Fruit fly (Drosophila melanogaster) whole organism, embryonic: ENCODE results near the gene Dop1R2.

Source experiments
- Atf6 ChIP-seq: fragments of 200-800 bp; sonication (Bioruptor generic); IDR thresholded peaks from 2 replicates; pipeline ENCODE4 v1.3.6; 2022; ENCODE audit warnings: missing biosample characterization, missing genetic modification characterization
- CG11247 ChIP-seq: fragments of 200-800 bp; sonication (Bioruptor generic); IDR thresholded peaks from 2 replicates; pipeline ENCODE4 v1.3.6; 2022; ENCODE audit warnings: missing biosample characterization, missing genetic modification characterization
- CG11696 ChIP-seq: fragments of 200-800 bp; sonication (Bioruptor generic); IDR thresholded peaks from 2 replicates; pipeline ENCODE4 v1.3.6; 2022; ENCODE audit warnings: missing biosample characterization, missing genetic modification characterization
- CG14710 ChIP-seq: fragments of 200-800 bp; sonication (Bioruptor generic); optimal IDR thresholded peaks from 3 replicates; lab custom pipeline; 2019; ENCODE audit warnings: missing biosample characterization, mild to moderate bottlenecking, missing genetic modification characterization, moderate library complexity
- CG15269 ChIP-seq: fragments of 200-800 bp; sonication (Bioruptor generic); optimal IDR thresholded peaks from 2 replicates; lab custom pipeline; 2018; ENCODE audit warnings: missing biosample characterization, mild to moderate bottlenecking, missing genetic modification characterization, moderate library complexity
- CG18599 ChIP-seq: fragments of 200-800 bp; sonication (Bioruptor generic); optimal IDR thresholded peaks from 3 replicates; lab custom pipeline; 2017; ENCODE audit warnings: missing biosample characterization, missing genetic modification characterization, mild to moderate bottlenecking, moderate library complexity, missing genetic modification reagents
- CG18619 ChIP-seq: fragments of 200-800 bp; sonication (Bioruptor generic); optimal IDR thresholded peaks from 3 replicates; lab custom pipeline; 2017; ENCODE audit warnings: missing biosample characterization, mild to moderate bottlenecking, missing genetic modification characterization
- CG34224 ChIP-seq: fragments of 200-800 bp; sonication (Bioruptor generic); IDR thresholded peaks from 3 replicates; pipeline ENCODE4 v1.3.6; 2022; ENCODE audit warnings: missing biosample characterization, missing genetic modification characterization; ENCODE audit not compliant: partially characterized antibody
- CG5245 ChIP-seq: fragments of 200-800 bp; sonication (Bioruptor generic); optimal IDR thresholded peaks from 3 replicates; lab custom pipeline; 2016; ENCODE audit warnings: missing biosample characterization, missing genetic modification characterization
- CG6689 ChIP-seq: fragments of 200-800 bp; sonication (Bioruptor generic); IDR thresholded peaks from 2 replicates; pipeline ENCODE4 v1.3.6; 2022; ENCODE audit warnings: missing biosample characterization, missing genetic modification characterization
- CG7556 ChIP-seq: fragments of 200-800 bp; sonication (Bioruptor generic); optimal IDR thresholded peaks from 2 replicates; lab custom pipeline; 2017; ENCODE audit warnings: missing biosample characterization, mild to moderate bottlenecking, missing genetic modification characterization
- CG7928 ChIP-seq: fragments of 200-800 bp; sonication (Bioruptor generic); optimal IDR thresholded peaks from 2 replicates; lab custom pipeline; 2017; ENCODE audit warnings: missing biosample characterization, mild to moderate bottlenecking, missing genetic modification characterization
- CG7963 ChIP-seq: fragments of 200-800 bp; sonication (Bioruptor generic); IDR thresholded peaks from 3 replicates; pipeline ENCODE4 v1.3.6; 2022; ENCODE audit warnings: missing biosample characterization, missing genetic modification characterization; ENCODE audit not compliant: partially characterized antibody
- CG8765 ChIP-seq: fragments of 200-800 bp; sonication (Bioruptor generic); IDR thresholded peaks from 2 replicates; pipeline ENCODE4 v1.3.6; 2022; ENCODE audit warnings: missing biosample characterization, missing genetic modification characterization
- CG8924 ChIP-seq: fragments of 200-800 bp; optimal IDR thresholded peaks from 3 replicates; lab custom pipeline; 2019; ENCODE audit warnings: missing biosample characterization, mild to moderate bottlenecking, missing genetic modification characterization, moderate library complexity
- CTCF ChIP-seq: fragments of 200-800 bp; sonication (Bioruptor generic); optimal IDR thresholded peaks from 2 replicates; lab custom pipeline; 2017; ENCODE audit warnings: missing biosample characterization, mild to moderate bottlenecking, missing genetic modification characterization, moderate library complexity
- D ChIP-seq, 2 experiments: fragments of 200-800 bp in 1 of 2; fragments of >200 bp in 1 of 2; sonication (Bioruptor generic) in 1 of 2; optimal IDR thresholded peaks; 2 replicates in 1 of 2; 3 replicates in 1 of 2; lab custom pipeline; 2017; ENCODE audit warnings: mild to moderate bottlenecking in 1 of 2, missing biosample characterization in 1 of 2, missing genetic modification characterization in 1 of 2, missing genetic modification reagents in 1 of 2
- D19A ChIP-seq: fragments of 200-800 bp; optimal IDR thresholded peaks from 3 replicates; lab custom pipeline; 2019; ENCODE audit warnings: missing biosample characterization, mild to moderate bottlenecking, missing genetic modification characterization, moderate library complexity
- Dek ChIP-seq: fragments of 200-800 bp; sonication (Bioruptor generic); optimal IDR thresholded peaks from 3 replicates; lab custom pipeline; 2019; ENCODE audit warnings: missing biosample characterization, mild to moderate bottlenecking, missing genetic modification characterization, moderate library complexity
- ERR ChIP-seq: fragments of 200-800 bp; sonication (Bioruptor generic); optimal IDR thresholded peaks from 2 replicates; lab custom pipeline; 2016; ENCODE audit warnings: missing biosample characterization, missing genetic modification characterization
- Ets65A ChIP-seq: fragments of 200-800 bp; sonication (Bioruptor generic); peaks from one replicate; lab custom pipeline; 2016; ENCODE audit warnings: missing biosample characterization, missing genetic modification characterization
- Gsc ChIP-seq: fragments of 200-800 bp; sonication (Bioruptor generic); IDR thresholded peaks from 2 replicates; pipeline ENCODE4 v1.3.6; 2022; ENCODE audit warnings: missing biosample characterization, missing genetic modification characterization
- H15 ChIP-seq: fragments of 200-800 bp; sonication (Bioruptor generic); IDR thresholded peaks from 3 replicates; pipeline ENCODE4 v1.3.6; 2022; ENCODE audit warnings: missing biosample characterization, missing genetic modification characterization
- HmgZ ChIP-seq: fragments of 200-800 bp; sonication (Bioruptor generic); optimal IDR thresholded peaks from 2 replicates; lab custom pipeline; 2018; ENCODE audit warnings: missing biosample characterization, mild to moderate bottlenecking, missing genetic modification characterization
- MESR4 ChIP-seq: fragments of 200-800 bp; sonication (Bioruptor generic); optimal IDR thresholded peaks from 2 replicates; lab custom pipeline; 2018; ENCODE audit warnings: missing biosample characterization, mild to moderate bottlenecking, missing genetic modification characterization, moderate library complexity
- Poxn ChIP-seq: fragments of 200-800 bp; sonication (Bioruptor generic); IDR thresholded peaks from 2 replicates; pipeline ENCODE4 v1.3.6; 2022; ENCODE audit warnings: missing biosample characterization, missing genetic modification characterization
- Sox100B ChIP-seq: fragments of 200-800 bp; sonication (Bioruptor generic); optimal IDR thresholded peaks from 3 replicates; lab custom pipeline; 2018; ENCODE audit warnings: missing biosample characterization, mild to moderate bottlenecking, missing genetic modification characterization
- Ssrp ChIP-seq: fragments of 200-800 bp; sonication (Bioruptor generic); optimal IDR thresholded peaks from 2 replicates; lab custom pipeline; 2018; ENCODE audit warnings: missing biosample characterization, mild to moderate bottlenecking, missing genetic modification characterization, moderate library complexity
- Trl ChIP-seq, 3 experiments: fragments of >200 bp in 2 of 3; fragments of 200-800 bp in 1 of 3; sonication (Bioruptor generic) in 1 of 3; optimal IDR thresholded peaks; 2 replicates in 1 of 3; 3 replicates in 2 of 3; lab custom pipeline; 2016 to 2017; ENCODE audit warnings: missing biosample characterization in 1 of 3, missing genetic modification characterization in 1 of 3
- YL-1 ChIP-seq: fragments of 200-800 bp; sonication (Bioruptor generic); optimal IDR thresholded peaks from 3 replicates; lab custom pipeline; 2017; ENCODE audit warnings: missing biosample characterization, mild to moderate bottlenecking, missing genetic modification characterization
- ab ChIP-seq: fragments of 200-800 bp; sonication (Bioruptor generic); optimal IDR thresholded peaks from 2 replicates; lab custom pipeline; 2016; ENCODE audit warnings: missing biosample characterization, missing genetic modification characterization
- ase ChIP-seq: fragments of 200-800 bp; sonication (Bioruptor generic); IDR thresholded peaks from 3 replicates; pipeline ENCODE4 v1.3.6; 2022; ENCODE audit warnings: missing biosample characterization, missing genetic modification characterization
- chm ChIP-seq: fragments of 200-800 bp; sonication (Bioruptor generic); IDR thresholded peaks from 2 replicates; pipeline ENCODE4 v1.3.6; 2022; ENCODE audit warnings: missing biosample characterization, missing genetic modification characterization
- cwo ChIP-seq: fragments of 200-800 bp; sonication (Bioruptor generic); optimal IDR thresholded peaks from 3 replicates; lab custom pipeline; 2017; ENCODE audit warnings: missing biosample characterization, missing genetic modification characterization, mild to moderate bottlenecking, moderate library complexity, missing genetic modification reagents
- emc ChIP-seq: fragments of 200-800 bp; sonication (Bioruptor generic); optimal IDR thresholded peaks from 2 replicates; lab custom pipeline; 2016; ENCODE audit warnings: missing biosample characterization, missing genetic modification characterization
- en ChIP-seq: fragments of 200-800 bp; sonication (Bioruptor generic); optimal IDR thresholded peaks from 2 replicates; lab custom pipeline; 2016; ENCODE audit warnings: missing biosample characterization, missing genetic modification characterization
- esg ChIP-seq: fragments of 200-800 bp; sonication (Bioruptor generic); conservative IDR thresholded peaks from 2 replicates; pipeline ENCODE4 v1.3.6; 2022; ENCODE audit warnings: missing biosample characterization, missing genetic modification characterization
- ftz-f1 ChIP-seq: fragments of 200-800 bp; sonication (Bioruptor generic); optimal IDR thresholded peaks from 2 replicates; lab custom pipeline; 2016; ENCODE audit warnings: missing biosample characterization, missing genetic modification characterization
- gfzf ChIP-seq: fragments of 200-800 bp; sonication (Bioruptor generic); optimal IDR thresholded peaks from 2 replicates; lab custom pipeline; 2016; ENCODE audit warnings: missing biosample characterization, mild to moderate bottlenecking, missing genetic modification characterization, moderate library complexity
- inv ChIP-seq: fragments of 200-800 bp; sonication (Bioruptor generic); IDR thresholded peaks from 2 replicates; pipeline ENCODE4 v1.3.6; 2022; ENCODE audit warnings: missing biosample characterization, missing genetic modification characterization; ENCODE audit not compliant: partially characterized antibody
- odd ChIP-seq: fragments of 200-800 bp; sonication (Bioruptor generic); optimal IDR thresholded peaks from 2 replicates; lab custom pipeline; 2017; ENCODE audit warnings: missing biosample characterization, mild to moderate bottlenecking, missing genetic modification characterization
- org-1 ChIP-seq: fragments of 200-800 bp; sonication (Bioruptor generic); optimal IDR thresholded peaks from 2 replicates; lab custom pipeline; 2017; ENCODE audit warnings: missing biosample characterization, missing genetic modification characterization
- pb ChIP-seq: fragments of 200-800 bp; sonication (Bioruptor generic); optimal IDR thresholded peaks from 3 replicates; lab custom pipeline; 2016; ENCODE audit warnings: missing biosample characterization, missing genetic modification characterization
- pnt ChIP-seq: fragments of 200-800 bp; sonication (Bioruptor generic); optimal IDR thresholded peaks from 3 replicates; lab custom pipeline; 2016; ENCODE audit warnings: missing biosample characterization, missing genetic modification characterization
- repo ChIP-seq: fragments of 200-800 bp; sonication (Bioruptor generic); optimal IDR thresholded peaks from 2 replicates; lab custom pipeline; 2016; ENCODE audit warnings: missing biosample characterization, missing genetic modification characterization
- sc ChIP-seq, 3 experiments: fragments of >200 bp in 2 of 3; fragments of 200-800 bp in 1 of 3; sonication (Bioruptor generic) in 1 of 3; optimal IDR thresholded peaks; 2 replicates in 2 of 3; 3 replicates in 1 of 3; lab custom pipeline; 2017; ENCODE audit warnings: mild to moderate bottlenecking in 1 of 3, missing biosample characterization in 1 of 3, missing genetic modification characterization in 1 of 3, missing genetic modification reagents in 1 of 3
- so ChIP-seq: fragments of 200-800 bp; sonication (Bioruptor generic); IDR thresholded peaks from 3 replicates; pipeline ENCODE4 v1.3.6; 2022; ENCODE audit warnings: missing biosample characterization, missing genetic modification characterization
- trem ChIP-seq: fragments of 200-800 bp; optimal IDR thresholded peaks from 3 replicates; lab custom pipeline; 2019; ENCODE audit warnings: missing biosample characterization, mild to moderate bottlenecking, missing genetic modification characterization, moderate library complexity
- unpg ChIP-seq: fragments of 200-800 bp; sonication (Bioruptor generic); optimal IDR thresholded peaks from 3 replicates; lab custom pipeline; 2018; ENCODE audit warnings: missing biosample characterization, mild to moderate bottlenecking, missing genetic modification characterization, moderate library complexity
- vnd ChIP-seq: fragments of 200-800 bp; sonication (Bioruptor generic); IDR thresholded peaks from 3 replicates; pipeline ENCODE4 v1.3.6; 2022; ENCODE audit warnings: missing biosample characterization, missing genetic modification characterization; ENCODE audit not compliant: partially characterized antibody

Dop1R2 gene

DNA sequence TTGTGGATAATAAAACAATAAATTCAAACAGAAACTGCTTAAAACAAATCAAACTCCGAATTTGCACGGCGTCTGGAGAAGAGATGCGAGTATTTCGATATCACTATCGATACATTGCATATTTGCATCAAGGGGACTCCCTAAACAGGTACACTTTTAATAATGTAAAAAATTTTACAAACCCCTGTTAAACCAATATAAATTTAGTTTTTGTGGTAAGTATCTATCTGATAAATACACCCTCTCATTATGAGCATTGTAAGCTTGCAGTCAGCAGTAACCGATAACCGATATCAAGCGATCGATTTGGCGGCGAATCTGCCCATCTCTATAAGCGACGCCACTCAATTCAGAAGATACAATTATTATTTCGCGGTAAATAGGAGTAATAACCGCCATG lies 15.5 kb upstream of the Dop1R2 start, which contains the start of the genes Bub3 and Cap-D2 (continued):
- TF ChIP-seq CG34224: peak; percentile 90
- peak; percentile 42 for TF ChIP-seq MESR4 (GFP tag; lab: Kevin White, UChicago)
- TF ChIP-seq unpg (GFP tag; lab: Kevin White, UChicago): peak; percentile 74
- TF ChIP-seq Gsc (GFP tag; lab: Robert Waterston, UW): no peak
- peak; percentile 14 for TF ChIP-seq CG7928
- TF ChIP-seq Atf6 (GFP tag; lab: Robert Waterston, UW): peak; percentile 76
- peak; percentile 20 for TF ChIP-seq gfzf
- TF ChIP-seq chm (GFP tag; lab: Robert Waterston, UW): peak; percentile 68; the same call in 1 of the 2 replicates
- TF ChIP-seq repo (GFP tag; lab: Kevin White, UChicago): peak; percentile 73
- peak; percentile 67 for TF ChIP-seq pnt
- TF ChIP-seq emc (GFP tag; lab: Kevin White, UChicago): no peak
- TF ChIP-seq HmgZ (tag; lab: Kevin White, UChicago): peak; percentile 68
- no peak for TF ChIP-seq CG11696 (GFP tag; lab: Robert Waterston, UW)
- no peak for TF ChIP-seq ab (GFP tag; lab: Kevin White, UChicago)
- peak; percentile 66 for TF ChIP-seq ase (GFP tag; lab: Robert Waterston, UW)
- peak; percentile 60 for TF ChIP-seq CG18599 (GFP tag; lab: Kevin White, UChicago)
- no peak for TF ChIP-seq Sox100B (GFP tag; lab: Kevin White, UChicago)
- TF ChIP-seq CTCF (GFP tag; lab: Kevin White, UChicago): no peak
- no peak for TF ChIP-seq ftz-f1
- TF ChIP-seq org-1 (GFP tag; lab: Kevin White, UChicago): no peak
- TF ChIP-seq inv (GFP tag; lab: Robert Waterston, UW): peak; percentile 70
- TF ChIP-seq esg (GFP tag; lab: Robert Waterston, UW): peak; percentile 70
- peak; percentile 41 for TF ChIP-seq YL-1
- TF ChIP-seq ERR (GFP tag; lab: Kevin White, UChicago): peak; percentile 41
- peak; percentile 40 for TF ChIP-seq CG7556 (GFP tag; lab: Kevin White, UChicago)
- no peak for TF ChIP-seq CG15269 (tag; lab: Kevin White, UChicago)
- TF ChIP-seq CG11247: 0 out of 2 replicates have a peak, but pooled peaks have one; percentile 21
- TF ChIP-seq Trl (optimal IDR thresholded peaks at IDR 0.05; lab: Kevin White, UChicago): no peak
- TF ChIP-seq Trl (GFP tag; optimal IDR thresholded peaks at IDR 0.05; lab: Kevin White, UChicago): peak; percentile 81
- TF ChIP-seq CG8765 (GFP tag; lab: Robert Waterston, UW): peak; percentile 43; the same call in 1 of the 2 replicates
- peak; percentile 29 for TF ChIP-seq cwo
- TF ChIP-seq CG18619 (GFP tag; lab: Kevin White, UChicago): peak; percentile 44
- peak; percentile 50 for TF ChIP-seq en (GFP tag; lab: Kevin White, UChicago)
- TF ChIP-seq sc (optimal IDR thresholded peaks at IDR 0.05; lab: Kevin White, UChicago): no peak
- peak; percentile 49 for TF ChIP-seq sc (GFP tag; optimal IDR thresholded peaks at IDR 0.05; lab: Kevin White, UChicago)
- TF ChIP-seq Ssrp: peak; percentile 53
- TF ChIP-seq pb (GFP tag; lab: Kevin White, UChicago): peak; percentile 28
- TF ChIP-seq Dek (tag; lab: Kevin White, UChicago): peak; percentile 15
- peak; percentile 97 for TF ChIP-seq Ets65A
- TF ChIP-seq so (GFP tag; lab: Robert Waterston, UW): no peak
- no peak for TF ChIP-seq odd (GFP tag; lab: Kevin White, UChicago)
- TF ChIP-seq CG6689 (GFP tag; lab: Robert Waterston, UW): peak; percentile 61
- TF ChIP-seq vnd (GFP tag; lab: Robert Waterston, UW): peak; percentile 82
- TF ChIP-seq H15 (GFP tag; lab: Robert Waterston, UW): no peak
- peak; percentile 65 for TF ChIP-seq CG8924
- TF ChIP-seq D (optimal IDR thresholded peaks at IDR 0.05; lab: Kevin White, UChicago): no peak
- TF ChIP-seq D (GFP tag; optimal IDR thresholded peaks at IDR 0.05; lab: Kevin White, UChicago): peak; percentile 51
- peak; percentile 46 for TF ChIP-seq CG5245 (GFP tag; lab: Kevin White, UChicago)
- TF ChIP-seq D19A: peak; percentile 44
- TF ChIP-seq trem (tag; lab: Kevin White, UChicago): peak; percentile 87
- TF ChIP-seq CG14710 (tag; lab: Kevin White, UChicago): peak; percentile 80
- no peak for TF ChIP-seq Poxn (GFP tag; lab: Robert Waterston, UW)
- TF ChIP-seq CG7963 (GFP tag; lab: Robert Waterston, UW): peak; percentile 71
